Fruit fly (Drosophila melanogaster) whole organism, adult: ENCODE results near the gene CG45544.
A peak's percentile ranks its signal among the peaks of the same experiment; 100 is the strongest.

Experiments used
- CG11617 ChIP-seq: fragments of 200-800 bp; sonication (Bioruptor generic); optimal IDR thresholded peaks from 2 replicates; lab custom pipeline; 2017; ENCODE audit warnings: mild to moderate bottlenecking, missing biosample characterization, missing genetic modification reagents, missing genetic modification characterization
- CG12768 ChIP-seq: fragments of 200-800 bp; sonication (Bioruptor generic); optimal IDR thresholded peaks from 2 replicates; lab custom pipeline; 2017; ENCODE audit warnings: missing biosample characterization, missing genetic modification characterization, mild to moderate bottlenecking, moderate library complexity, missing genetic modification reagents
- CG14711 ChIP-seq: fragments of 200-800 bp; sonication (Bioruptor generic); optimal IDR thresholded peaks from 2 replicates; lab custom pipeline; 2018; ENCODE audit warnings: missing biosample characterization, mild to moderate bottlenecking, missing genetic modification characterization, moderate library complexity
- CG1620 ChIP-seq: fragments of 200-800 bp; sonication (Bioruptor generic); optimal IDR thresholded peaks from 2 replicates; lab custom pipeline; 2016; ENCODE audit warnings: missing biosample characterization, missing genetic modification characterization
- CG33017 ChIP-seq: fragments of 200-800 bp; sonication (Bioruptor generic); optimal IDR thresholded peaks from 2 replicates; lab custom pipeline; 2018; ENCODE audit warnings: missing biosample characterization, mild to moderate bottlenecking, missing genetic modification characterization, moderate library complexity
- CG5204 ChIP-seq: fragments of 200-800 bp; sonication (Bioruptor generic); optimal IDR thresholded peaks from 2 replicates; lab custom pipeline; 2016; ENCODE audit warnings: missing biosample characterization, missing genetic modification characterization
- CG7045 ChIP-seq: fragments of 200-800 bp; sonication (Bioruptor generic); optimal IDR thresholded peaks from 2 replicates; lab custom pipeline; 2017; ENCODE audit warnings: missing biosample characterization, mild to moderate bottlenecking, missing genetic modification characterization
- CG7101 ChIP-seq: fragments of 200-800 bp; sonication (Bioruptor generic); optimal IDR thresholded peaks from 2 replicates; lab custom pipeline; 2018; ENCODE audit warnings: missing biosample characterization, mild to moderate bottlenecking, missing genetic modification characterization, moderate library complexity
- Clk ChIP-seq: fragments of 200-800 bp; sonication (Bioruptor generic); optimal IDR thresholded peaks from 2 replicates; lab custom pipeline; 2017; ENCODE audit warnings: missing biosample characterization, missing genetic modification characterization
- Crg-1 ChIP-seq: fragments of 200-800 bp; sonication (Bioruptor generic); optimal IDR thresholded peaks from 2 replicates; lab custom pipeline; 2016; ENCODE audit warnings: missing biosample characterization, missing genetic modification characterization
- Hr96 ChIP-seq: fragments of 200-800 bp; sonication (Bioruptor generic); optimal IDR thresholded peaks from 2 replicates; lab custom pipeline; 2016; ENCODE audit warnings: missing biosample characterization, missing genetic modification characterization
- Mnt ChIP-seq: fragments of 200-800 bp; sonication (Bioruptor generic); optimal IDR thresholded peaks from 2 replicates; lab custom pipeline; 2016; ENCODE audit warnings: missing biosample characterization, mild to moderate bottlenecking, missing genetic modification characterization
- bab1 ChIP-seq: fragments of 200-800 bp; sonication (Bioruptor generic); optimal IDR thresholded peaks from 3 replicates; lab custom pipeline; 2019; ENCODE audit warnings: missing biosample characterization, mild to moderate bottlenecking, missing genetic modification characterization, moderate library complexity
- cic ChIP-seq: fragments of 200-800 bp; sonication (Bioruptor generic); optimal IDR thresholded peaks from 2 replicates; lab custom pipeline; 2017; ENCODE audit warnings: missing biosample characterization, mild to moderate bottlenecking, missing genetic modification characterization, moderate library complexity
- cnc ChIP-seq, 2 experiments: fragments of >200 bp; optimal IDR thresholded peaks; 2 replicates each; lab custom pipeline; 2017
- kay ChIP-seq: fragments of 200-800 bp; sonication (Bioruptor generic); peaks from one replicate; lab custom pipeline; 2016; ENCODE audit warnings: missing biosample characterization, missing genetic modification characterization, borderline replicate concordance
- ovo ChIP-seq: fragments of 200-800 bp; sonication (Bioruptor generic); optimal IDR thresholded peaks from 2 replicates; lab custom pipeline; 2016; ENCODE audit warnings: missing biosample characterization, missing genetic modification characterization
- pad ChIP-seq: fragments of 200-800 bp; sonication (Bioruptor generic); optimal IDR thresholded peaks from 3 replicates; lab custom pipeline; 2017; ENCODE audit warnings: missing biosample characterization, missing genetic modification characterization, mild to moderate bottlenecking, moderate library complexity, missing genetic modification reagents
- tj ChIP-seq: fragments of 200-800 bp; sonication (Bioruptor generic); optimal IDR thresholded peaks from 3 replicates; lab custom pipeline; 2017; ENCODE audit warnings: missing biosample characterization, mild to moderate bottlenecking, missing genetic modification characterization, moderate library complexity
- toe ChIP-seq: fragments of 200-800 bp; sonication (Bioruptor generic); optimal IDR thresholded peaks from 2 replicates; lab custom pipeline; 2016; ENCODE audit warnings: missing biosample characterization, missing genetic modification characterization

Gene CG45544

DNA sequence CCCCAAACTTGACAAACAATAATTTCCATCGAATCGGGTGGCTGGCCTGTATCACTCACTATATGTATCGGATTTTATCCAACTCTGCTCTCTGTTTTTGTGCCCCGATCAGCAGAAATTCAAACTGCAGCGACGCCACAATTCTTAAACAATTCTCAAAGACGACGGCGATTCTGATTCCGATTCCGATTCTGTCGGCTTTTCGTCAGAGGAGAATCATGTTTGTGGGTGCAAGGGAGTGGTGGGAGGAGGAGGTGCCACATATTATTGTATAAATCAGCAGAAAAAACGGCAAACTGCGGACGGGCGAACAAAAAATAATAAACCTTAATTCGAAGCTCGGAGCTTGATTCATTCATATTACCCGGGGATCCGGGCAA is 39.8 kb upstream of the CG45544 start:
- peak; percentile 99 for TF ChIP-seq tj (GFP tag; lab: Kevin White, UChicago)
- no peak for TF ChIP-seq pad

DNA sequence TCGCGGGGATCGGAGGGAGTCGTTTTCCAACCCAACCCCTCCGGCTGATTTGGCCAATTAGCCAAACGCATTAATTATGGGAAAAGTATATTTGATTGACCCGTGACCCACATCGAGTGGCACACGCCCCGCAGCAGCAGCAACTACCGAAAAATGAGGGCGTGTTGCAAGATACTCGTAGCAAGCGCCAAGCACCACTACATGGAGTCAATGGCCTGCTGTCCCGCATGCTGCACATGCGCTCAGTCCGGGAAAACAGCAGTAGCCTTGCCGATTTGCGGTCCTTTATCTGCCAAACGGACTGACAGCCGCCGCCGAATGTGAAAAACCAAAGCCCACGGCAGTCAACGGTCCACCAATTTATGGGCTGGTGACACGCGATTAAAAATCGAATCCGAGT is 39.0 kb upstream of the CG45544 start:
- TF ChIP-seq CG12768 (GFP tag; lab: Kevin White, UChicago) (no peak), CG33017 (no peak), CG7045 (GFP tag; lab: Kevin White, UChicago) (no peak), pad (no peak), Crg-1 (GFP tag; lab: Kevin White, UChicago) (no peak), cic (no peak), bab1 (GFP tag; lab: Kevin White, UChicago) (no peak), Clk (GFP tag; lab: Kevin White, UChicago) (no peak), CG1620 (GFP tag; lab: Kevin White, UChicago) (no peak), Hr96 (no peak), kay (no peak), CG11617 (GFP tag; lab: Kevin White, UChicago) (no peak), tj (GFP tag; lab: Kevin White, UChicago) (no peak)

DNA sequence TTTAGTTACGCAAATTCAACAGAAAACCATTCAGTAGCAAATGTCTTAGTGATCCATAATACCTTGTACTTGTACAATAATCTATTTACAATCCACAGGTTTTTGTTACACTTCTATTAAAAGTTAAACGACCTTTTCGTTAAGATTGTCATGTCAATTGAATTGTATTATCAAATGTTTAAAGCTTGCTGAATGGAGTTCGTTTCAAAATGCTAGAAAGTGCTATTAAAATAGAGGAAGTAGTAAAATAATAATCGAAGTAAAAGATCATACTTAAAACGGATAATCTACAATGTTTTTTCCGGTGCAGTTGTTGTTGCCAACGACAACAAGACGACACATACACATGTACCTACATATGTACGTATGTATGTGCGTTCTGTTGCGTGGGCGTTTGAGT is 38.3 kb upstream of the CG45544 start:
- TF ChIP-seq Hr96 (no peak), CG14711 (tag; lab: Kevin White, UChicago) (no peak), CG7045 (GFP tag; lab: Kevin White, UChicago) (no peak), toe (GFP tag; lab: Kevin White, UChicago) (no peak), CG7101 (tag; lab: Kevin White, UChicago) (no peak), Crg-1 (GFP tag; lab: Kevin White, UChicago) (no peak), CG11617 (GFP tag; lab: Kevin White, UChicago) (no peak), CG33017 (no peak), Mnt (GFP tag; lab: Kevin White, UChicago) (no peak), kay (no peak)

DNA sequence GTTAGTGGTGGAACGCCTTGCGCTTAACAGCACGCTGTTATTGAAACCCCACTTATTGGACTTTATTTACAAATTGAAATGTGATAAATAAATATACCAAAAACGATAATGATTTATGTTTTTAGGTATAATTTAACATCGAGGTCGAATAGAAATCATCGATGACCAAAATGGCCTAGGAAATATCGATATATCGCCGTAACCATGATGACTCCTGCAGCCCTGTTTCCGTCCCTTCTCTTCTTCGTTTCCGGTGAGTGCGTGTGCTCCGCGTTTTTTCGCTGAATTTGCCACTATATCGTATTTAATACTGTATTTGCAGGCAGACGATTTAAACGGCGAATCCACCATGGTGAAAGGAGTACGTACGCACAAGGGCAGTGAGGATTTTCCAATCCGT is 36.3 kb upstream of the CG45544 start, which contains the start of gene eEF1gamma:
Gene eEF1gamma (plus strand): TSS at position 225 of the 400 bp plus-strand sequence.
- TF ChIP-seq CG7101 (tag; lab: Kevin White, UChicago), result peak; percentile 94
- peak; percentile 95 for TF ChIP-seq ovo (GFP tag; lab: Kevin White, UChicago)
- peak; percentile 73 for TF ChIP-seq cic
- TF ChIP-seq Hr96, result peak; percentile 96
- TF ChIP-seq CG12768 (GFP tag; lab: Kevin White, UChicago), result peak; percentile 93
- no peak for TF ChIP-seq cnc (optimal IDR thresholded peaks at IDR 0.05; lab: Kevin White, UChicago)
- TF ChIP-seq CG7045 (GFP tag; lab: Kevin White, UChicago), result peak; percentile 95
- peak; percentile 96 for TF ChIP-seq bab1 (GFP tag; lab: Kevin White, UChicago)
- peak; percentile 97 for TF ChIP-seq CG11617 (GFP tag; lab: Kevin White, UChicago)
- TF ChIP-seq Crg-1 (GFP tag; lab: Kevin White, UChicago), result peak; percentile 97
- no peak for TF ChIP-seq kay
- TF ChIP-seq tj (GFP tag; lab: Kevin White, UChicago), result peak; percentile 87
- TF ChIP-seq CG14711 (tag; lab: Kevin White, UChicago), result peak; percentile 80
- TF ChIP-seq CG33017, result peak; percentile 84
- TF ChIP-seq CG5204 (GFP tag; lab: Kevin White, UChicago), result peak; percentile 93
- peak; percentile 88 for TF ChIP-seq pad
- peak; percentile 93 for TF ChIP-seq Mnt (GFP tag; lab: Kevin White, UChicago)
- TF ChIP-seq CG1620 (GFP tag; lab: Kevin White, UChicago), result peak; percentile 95
- TF ChIP-seq toe (GFP tag; lab: Kevin White, UChicago), result peak; percentile 92
- peak; percentile 87 for TF ChIP-seq Clk (GFP tag; lab: Kevin White, UChicago)

DNA sequence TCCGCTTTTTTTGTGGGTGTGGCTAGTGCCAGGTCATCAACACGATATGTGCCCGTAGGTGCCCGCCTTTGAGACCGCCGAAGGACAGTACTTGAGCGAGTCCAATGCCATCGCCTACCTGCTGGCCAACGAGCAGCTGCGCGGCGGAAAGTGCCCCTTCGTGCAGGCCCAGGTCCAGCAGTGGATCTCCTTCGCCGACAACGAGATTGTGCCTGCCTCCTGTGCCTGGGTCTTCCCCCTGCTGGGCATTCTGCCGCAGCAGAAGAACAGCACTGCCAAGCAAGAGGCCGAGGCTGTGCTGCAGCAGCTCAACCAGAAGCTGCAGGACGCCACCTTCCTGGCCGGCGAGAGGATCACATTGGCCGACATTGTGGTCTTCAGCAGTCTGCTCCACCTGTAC is 35.7 kb upstream of the CG45544 start:
- TF ChIP-seq CG12768 (GFP tag; lab: Kevin White, UChicago), result no peak
- TF ChIP-seq Hr96, result no peak
- TF ChIP-seq cic, result no peak

DNA sequence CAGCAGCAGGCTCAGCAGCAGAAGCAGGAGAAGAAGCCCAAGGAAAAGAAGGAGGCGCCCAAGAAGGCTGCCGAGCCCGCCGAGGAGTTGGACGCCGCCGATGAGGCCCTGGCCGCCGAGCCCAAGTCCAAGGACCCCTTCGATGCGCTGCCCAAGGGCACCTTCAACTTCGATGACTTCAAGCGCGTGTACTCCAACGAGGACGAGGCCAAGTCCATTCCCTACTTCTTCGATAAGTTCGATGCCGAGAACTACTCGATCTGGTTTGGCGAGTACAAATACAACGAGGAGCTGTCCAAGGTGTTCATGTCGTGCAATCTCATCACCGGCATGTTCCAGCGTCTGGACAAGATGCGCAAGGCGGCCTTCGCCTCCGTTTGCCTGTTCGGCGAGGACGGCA is 35.1 kb upstream of the CG45544 start:
- TF ChIP-seq Hr96, result no peak

DNA sequence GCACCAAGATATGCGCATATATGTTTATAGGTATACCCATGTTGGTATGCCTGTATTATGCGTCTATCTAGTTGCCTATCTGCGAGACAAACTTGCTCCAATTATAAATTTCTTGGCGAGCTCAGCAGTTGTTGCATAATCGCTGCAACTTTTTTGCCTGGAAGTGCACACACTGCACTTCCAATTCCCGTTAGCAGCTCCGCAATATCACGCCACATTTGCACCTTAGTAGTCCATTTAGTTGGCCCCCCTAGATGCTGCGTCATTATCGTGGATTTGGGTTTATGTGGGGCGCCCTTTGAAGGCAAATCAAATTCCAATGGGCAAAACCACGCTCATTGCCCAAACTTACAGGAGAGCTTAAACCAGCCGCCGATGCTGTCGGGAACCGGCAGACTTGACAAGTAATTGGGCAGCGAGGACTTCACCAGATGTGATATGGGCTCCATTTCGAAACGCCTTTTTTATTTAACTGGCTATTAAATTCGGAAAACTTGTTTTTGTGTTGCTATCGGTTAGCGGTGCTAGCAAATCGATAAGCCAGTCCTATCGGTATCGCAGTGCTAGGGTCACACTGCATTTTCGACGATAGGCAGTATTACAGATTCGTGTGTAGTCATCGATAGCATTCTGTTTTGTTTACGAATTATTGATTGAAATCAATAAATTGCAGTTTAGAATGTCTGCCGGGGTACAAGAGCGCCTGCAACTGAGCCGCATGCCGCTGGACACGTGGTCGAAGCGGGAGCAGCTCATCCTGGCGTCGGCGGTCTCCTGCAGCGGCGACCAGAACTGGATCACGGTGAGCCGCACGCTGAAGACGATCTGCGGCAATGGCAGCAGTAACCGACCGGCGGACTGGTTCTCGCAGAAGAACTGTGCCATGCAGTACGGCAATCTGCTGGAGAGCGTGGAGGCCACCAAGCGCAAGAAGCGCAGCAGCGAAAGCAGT is 33.1 kb upstream of the CG45544 start, which contains the start of the genes Cisd2 and Brd8:
Gene Cisd2 (minus strand): TSS at position 538 of the 952 bp plus-strand sequence.
Gene Brd8 (plus strand): TSS at position 595 of the 952 bp plus-strand sequence.
- TF ChIP-seq CG33017, result peak; percentile 20
- peak; percentile 83 for TF ChIP-seq tj (GFP tag; lab: Kevin White, UChicago)
- TF ChIP-seq Crg-1 (GFP tag; lab: Kevin White, UChicago), result no peak
- no peak for TF ChIP-seq Hr96
- TF ChIP-seq Clk (GFP tag; lab: Kevin White, UChicago), result no peak
- peak; percentile 40 for TF ChIP-seq bab1 (GFP tag; lab: Kevin White, UChicago)
- TF ChIP-seq ovo (GFP tag; lab: Kevin White, UChicago), result peak; percentile 14
- TF ChIP-seq CG7101 (tag; lab: Kevin White, UChicago), result no peak
- TF ChIP-seq CG1620 (GFP tag; lab: Kevin White, UChicago), result no peak
- TF ChIP-seq CG14711 (tag; lab: Kevin White, UChicago), result no peak
- no peak for TF ChIP-seq Mnt (GFP tag; lab: Kevin White, UChicago)
- no peak for TF ChIP-seq CG11617 (GFP tag; lab: Kevin White, UChicago)
- TF ChIP-seq CG12768 (GFP tag; lab: Kevin White, UChicago), result peak; percentile 78
- TF ChIP-seq cnc (optimal IDR thresholded peaks at IDR 0.05; lab: Kevin White, UChicago), result no peak
- peak; percentile 25 for TF ChIP-seq cic
- TF ChIP-seq kay, result no peak
- no peak for TF ChIP-seq CG5204 (GFP tag; lab: Kevin White, UChicago)
- TF ChIP-seq toe (GFP tag; lab: Kevin White, UChicago), result no peak
- peak; percentile 6 for TF ChIP-seq pad
- no peak for TF ChIP-seq CG7045 (GFP tag; lab: Kevin White, UChicago)
